Worm (Caenorhabditis elegans) whole organism, late embryonic: ENCODE measurements around the gene ran-3.

ENCODE experiments used
- ahr-1 ChIP-seq: sonication (generic microtip); optimal IDR thresholded peaks from 2 replicates; lab custom pipeline; 2016; ENCODE audit warnings: missing genetic modification characterization, missing compliant biosample characterization
- ceh-9 ChIP-seq: sonication (generic microtip); optimal IDR thresholded peaks from 2 replicates; lab custom pipeline; 2016; ENCODE audit warnings: mild to moderate bottlenecking, missing genetic modification characterization, inconsistent platforms, missing compliant biosample characterization
- elt-4 ChIP-seq: sonication (generic microtip); optimal IDR thresholded peaks from 2 replicates; lab custom pipeline; 2016; ENCODE audit warnings: missing genetic modification characterization, missing compliant biosample characterization
- ets-4 ChIP-seq: sonication (generic microtip); optimal IDR thresholded peaks from 2 replicates; lab custom pipeline; 2016; ENCODE audit warnings: missing genetic modification characterization, missing compliant biosample characterization
- hlh-13 ChIP-seq: fragments of 200-800 bp; sonication (Bioruptor generic); optimal IDR thresholded peaks from 2 replicates; lab custom pipeline; 2018; ENCODE audit warnings: mild to moderate bottlenecking, missing genetic modification characterization, missing compliant biosample characterization
- pqm-1 ChIP-seq: sonication (generic microtip); optimal IDR thresholded peaks from 2 replicates; lab custom pipeline; 2016; ENCODE audit warnings: missing genetic modification characterization, missing compliant biosample characterization
- pros-1 ChIP-seq: fragments of 150-350 bp; optimal IDR thresholded peaks from 2 replicates; lab custom pipeline; 2014; ENCODE audit warnings: missing biosample characterization, missing genetic modification reagents, missing genetic modification characterization

DNA sequence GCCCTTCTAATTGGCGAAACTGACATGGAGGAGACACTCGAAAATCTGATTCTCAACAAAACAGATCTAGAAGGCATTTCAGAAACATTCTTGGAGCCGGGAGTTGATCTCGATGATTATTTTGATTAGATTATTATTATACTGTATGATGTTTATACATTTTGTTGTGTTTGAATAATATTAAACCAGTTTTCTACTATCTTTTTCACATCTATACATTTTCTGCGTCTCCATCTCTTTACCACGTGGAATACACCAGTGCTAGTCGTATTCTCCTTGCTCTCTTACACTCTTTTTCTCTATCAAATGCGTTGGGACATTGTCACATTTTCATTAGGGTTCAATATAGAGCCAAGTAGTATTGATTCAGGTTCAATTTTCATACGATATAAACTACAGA lies 4.6 kb upstream of the ran-3 start, which contains the start of gene C26D10.4:
- no peak for TF ChIP-seq pros-1 (tag; lab: Kevin White, UChicago)
- no peak for TF ChIP-seq ahr-1 (tag; lab: Kevin White, UChicago)
- no peak for TF ChIP-seq elt-4
- no peak for TF ChIP-seq ceh-9 (tag; lab: Kevin White, UChicago)
- TF ChIP-seq ets-4 (tag; lab: Kevin White, UChicago) = no peak
- TF ChIP-seq pqm-1 (tag; lab: Kevin White, UChicago) = no peak
- no peak for TF ChIP-seq hlh-13
